Fruit fly (Drosophila melanogaster) whole organism, wandering third instar larva: ENCODE measurements around the gene CG11771.
A peak's percentile ranks its signal among the peaks of the same experiment; 100 is the strongest.

Experiments used
- Abd-B ChIP-seq: fragments of >200 bp; optimal IDR thresholded peaks from 2 replicates; lab custom pipeline; 2017; ENCODE audit warnings: missing biosample characterization, missing genetic modification characterization
- CG32264 ChIP-seq: fragments of 200-800 bp; sonication (Bioruptor generic); optimal IDR thresholded peaks from 2 replicates; lab custom pipeline; 2016; ENCODE audit warnings: missing biosample characterization, missing genetic modification characterization
- CG9705 ChIP-seq: fragments of 200-800 bp; sonication (Bioruptor generic); optimal IDR thresholded peaks from 2 replicates; lab custom pipeline; 2018; ENCODE audit warnings: missing biosample characterization, mild to moderate bottlenecking, missing genetic modification characterization
- CrebA ChIP-seq: fragments of 200-800 bp; sonication (Bioruptor generic); optimal IDR thresholded peaks from 2 replicates; lab custom pipeline; 2016; ENCODE audit warnings: missing biosample characterization, mild to moderate bottlenecking, missing genetic modification characterization, borderline replicate concordance
- Dfd ChIP-seq: fragments of >200 bp; optimal IDR thresholded peaks from 2 replicates; lab custom pipeline; 2017; ENCODE audit warnings: missing biosample characterization, missing genetic modification characterization
- Dif ChIP-seq: fragments of 200-275, 200-300 bp; sonication (Bioruptor generic); optimal IDR thresholded peaks from 2 replicates; lab custom pipeline; 2018; ENCODE audit warnings: missing biosample characterization, missing genetic modification characterization; ENCODE audit not compliant: partially characterized antibody
- GATAd ChIP-seq: sonication (Bioruptor generic); optimal IDR thresholded peaks from 2 replicates; lab custom pipeline; 2016; ENCODE audit warnings: missing biosample characterization, missing genetic modification characterization
- Hnf4 ChIP-seq: fragments of 200-800 bp; sonication (Bioruptor generic); optimal IDR thresholded peaks from 2 replicates; lab custom pipeline; 2016; ENCODE audit warnings: missing biosample characterization, mild to moderate bottlenecking, missing genetic modification characterization
- Hr78 ChIP-seq: fragments of >200 bp; optimal IDR thresholded peaks from 2 replicates; lab custom pipeline; 2017; ENCODE audit warnings: missing biosample characterization, missing genetic modification characterization
- Hr83 ChIP-seq: fragments of 200-300 bp; sonication (Bioruptor generic); optimal IDR thresholded peaks from 2 replicates; lab custom pipeline; 2016; ENCODE audit warnings: missing biosample characterization, mild to moderate bottlenecking, missing genetic modification characterization, moderate library complexity; ENCODE audit not compliant: poor library complexity, severe bottlenecking
- Jra ChIP-seq: sonication (Bioruptor generic); optimal IDR thresholded peaks from 2 replicates; lab custom pipeline; 2016; ENCODE audit warnings: missing biosample characterization, missing genetic modification characterization
- Mio ChIP-seq: sonication (Bioruptor generic); optimal IDR thresholded peaks from 2 replicates; lab custom pipeline; 2016; ENCODE audit warnings: missing biosample characterization, missing genetic modification characterization
- Myc ChIP-seq: fragments of >200 bp; optimal IDR thresholded peaks from 2 replicates; lab custom pipeline; 2017
- N ChIP-seq: fragments of >200 bp; optimal IDR thresholded peaks from 2 replicates; lab custom pipeline; 2018; ENCODE audit warnings: missing biosample characterization, missing external identifiers, missing genetic modification characterization
- Rel ChIP-seq, 2 experiments: fragments of 200-800 bp; sonication (Bioruptor generic) in 1 of 2; optimal IDR thresholded peaks; 2 replicates in 1 of 2; 3 replicates in 1 of 2; lab custom pipeline; 2016 to 2019; ENCODE audit warnings: mild to moderate bottlenecking in 2 of 2, missing biosample characterization in 2 of 2, missing genetic modification characterization in 2 of 2, moderate library complexity in 1 of 2
- Sp1 ChIP-seq: fragments of 200-800 bp; sonication (Bioruptor generic); optimal IDR thresholded peaks from 3 replicates; lab custom pipeline; 2019; ENCODE audit warnings: missing biosample characterization, mild to moderate bottlenecking, missing genetic modification characterization, moderate library complexity
- Vsx2 ChIP-seq: fragments of 200-300, 225-300 bp; sonication (Bioruptor generic); optimal IDR thresholded peaks from 2 replicates; lab custom pipeline; 2018; ENCODE audit warnings: missing biosample characterization, missing genetic modification characterization; ENCODE audit not compliant: partially characterized antibody
- br ChIP-seq: fragments of 200-800 bp; sonication (Bioruptor generic); optimal IDR thresholded peaks from 2 replicates; lab custom pipeline; 2016; ENCODE audit warnings: missing biosample characterization, missing genetic modification characterization
- brk ChIP-seq: fragments of 200-800 bp; sonication (Bioruptor generic); optimal IDR thresholded peaks from 2 replicates; lab custom pipeline; 2016; ENCODE audit warnings: missing biosample characterization, mild to moderate bottlenecking, missing genetic modification characterization
- dl ChIP-seq, 2 experiments: fragments of 175-275, 200-275 bp in 1 of 2; fragments of 200-275 bp in 1 of 2; sonication (Bioruptor generic); optimal IDR thresholded peaks; lab custom pipeline; 2018; ENCODE audit warnings: mild to moderate bottlenecking in 2 of 2, missing biosample characterization in 2 of 2, missing genetic modification characterization in 2 of 2, moderate library complexity in 2 of 2; ENCODE audit not compliant: partially characterized antibody in 2 of 2, insufficient read depth in 1 of 2
- dmrt93B ChIP-seq: fragments of 200-800 bp; sonication (Bioruptor generic); optimal IDR thresholded peaks from 2 replicates; lab custom pipeline; 2018; ENCODE audit warnings: missing biosample characterization, mild to moderate bottlenecking, missing genetic modification characterization
- dsf ChIP-seq: sonication (Bioruptor generic); optimal IDR thresholded peaks from 2 replicates; lab custom pipeline; 2016; ENCODE audit warnings: missing biosample characterization, missing genetic modification characterization, borderline replicate concordance
- ey ChIP-seq: fragments of 200-800 bp; sonication (Bioruptor generic); optimal IDR thresholded peaks from 2 replicates; lab custom pipeline; 2016; ENCODE audit warnings: missing biosample characterization, missing genetic modification characterization
- fru ChIP-seq: fragments of 200-800 bp; sonication (Bioruptor generic); optimal IDR thresholded peaks from 3 replicates; lab custom pipeline; 2016; ENCODE audit warnings: missing biosample characterization, mild to moderate bottlenecking, missing genetic modification characterization
- h ChIP-seq: fragments of 200-800 bp; sonication (Bioruptor generic); optimal IDR thresholded peaks from 3 replicates; lab custom pipeline; 2016; ENCODE audit warnings: missing biosample characterization, mild to moderate bottlenecking, missing genetic modification characterization
- jim ChIP-seq: fragments of 175-275, 200-325 bp; sonication (Bioruptor generic); optimal IDR thresholded peaks from 2 replicates; lab custom pipeline; 2016; ENCODE audit warnings: missing biosample characterization, mild to moderate bottlenecking, missing genetic modification characterization
- lola ChIP-seq: fragments of >200 bp; optimal IDR thresholded peaks from 2 replicates; lab custom pipeline; 2017; ENCODE audit warnings: missing biosample characterization, missing genetic modification characterization
- pan ChIP-seq: fragments of >200 bp; optimal IDR thresholded peaks from 2 replicates; lab custom pipeline; 2017
- psq ChIP-seq: fragments of 200-800 bp; sonication (Bioruptor generic); optimal IDR thresholded peaks from 3 replicates; lab custom pipeline; 2017; ENCODE audit warnings: missing biosample characterization, mild to moderate bottlenecking, missing genetic modification characterization, moderate library complexity
- rgr ChIP-seq: fragments of 200-800 bp; sonication (Bioruptor generic); optimal IDR thresholded peaks from 3 replicates; lab custom pipeline; 2016; ENCODE audit warnings: missing biosample characterization, mild to moderate bottlenecking, missing genetic modification characterization
- sage ChIP-seq: fragments of 200-800 bp; sonication (Bioruptor generic); optimal IDR thresholded peaks from 2 replicates; lab custom pipeline; 2016; ENCODE audit warnings: missing biosample characterization, mild to moderate bottlenecking, missing genetic modification characterization
- sv ChIP-seq: fragments of 200-800 bp; sonication (Bioruptor generic); optimal IDR thresholded peaks from 3 replicates; lab custom pipeline; 2016; ENCODE audit warnings: missing biosample characterization, missing genetic modification characterization
- tai ChIP-seq: sonication (Bioruptor generic); optimal IDR thresholded peaks from 2 replicates; lab custom pipeline; 2016; ENCODE audit warnings: missing biosample characterization, missing genetic modification characterization

CG11771 gene

DNA sequence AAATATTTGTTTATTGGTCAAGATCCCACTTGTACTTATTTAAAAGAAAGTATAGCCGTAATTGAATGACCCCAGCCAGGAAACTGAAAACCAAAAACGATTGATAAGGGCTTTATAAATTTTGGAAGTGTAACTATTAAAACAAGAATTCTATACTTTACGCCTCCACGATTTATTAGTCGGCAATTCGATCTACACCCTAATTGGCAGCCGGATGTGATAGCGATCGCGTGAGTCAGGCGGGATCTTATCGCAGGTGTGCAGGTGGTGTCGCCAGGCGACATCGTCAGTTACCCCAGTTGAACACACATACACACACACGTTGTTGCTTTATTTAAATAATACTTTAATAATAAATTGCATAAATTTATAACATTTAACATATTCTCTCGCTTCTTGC is 2.7 kb downstream of the CG11771 start:
- TF ChIP-seq N (no peak), dmrt93B (GFP tag; lab: Kevin White, UChicago) (no peak), Jra (no peak), brk (GFP tag; lab: Kevin White, UChicago) (no peak)

DNA sequence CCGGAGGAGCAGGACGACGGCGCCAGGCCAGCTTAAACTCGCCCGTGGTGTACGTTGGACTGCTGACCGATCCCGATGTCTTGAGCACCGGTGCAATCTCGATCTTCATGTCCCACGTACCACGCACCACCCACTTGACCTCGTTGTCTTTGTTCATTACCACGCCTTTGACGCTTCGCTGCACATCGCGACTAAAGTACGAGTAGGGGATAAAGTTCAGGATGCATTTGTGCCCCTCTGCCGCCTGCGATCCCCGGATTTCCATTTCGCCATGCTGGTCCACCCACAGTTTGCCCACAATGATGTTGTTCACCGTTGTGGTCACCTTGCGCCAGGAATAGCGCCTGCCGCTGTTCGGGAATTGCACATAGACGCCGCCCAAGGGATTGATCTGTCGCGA is 3.9 kb downstream of the CG11771 start:
- TF ChIP-seq jim (no peak), Abd-B (GFP tag; lab: Kevin White, UChicago) (no peak), Vsx2 (GFP tag; lab: Kevin White, UChicago) (no peak), Sp1 (GFP tag; lab: Kevin White, UChicago) (no peak), ey (no peak), h (GFP tag; lab: Kevin White, UChicago) (no peak), dl (GFP tag; optimal IDR thresholded peaks at IDR 0.05; lab: Kevin White, UChicago; ENCODE audit: insufficient read depth in 1 of 2, partially characterized antibody in 2 of 2) (no peak), psq (GFP tag; lab: Kevin White, UChicago) (no peak), dmrt93B (GFP tag; lab: Kevin White, UChicago) (no peak), CG32264 (GFP tag; lab: Kevin White, UChicago) (no peak), Jra (no peak), brk (GFP tag; lab: Kevin White, UChicago) (no peak), lola (GFP tag; lab: Kevin White, UChicago) (no peak), Hnf4 (GFP tag; lab: Kevin White, UChicago) (no peak), Myc (lab: Kevin White, UChicago) (no peak), Mio (GFP tag; lab: Kevin White, UChicago) (no peak), pan (lab: Kevin White, UChicago) (no peak), rgr (GFP tag; lab: Kevin White, UChicago) (no peak), CrebA (GFP tag; lab: Kevin White, UChicago) (no peak)
- TF ChIP-seq, all 38 proteins: peak for 0

DNA sequence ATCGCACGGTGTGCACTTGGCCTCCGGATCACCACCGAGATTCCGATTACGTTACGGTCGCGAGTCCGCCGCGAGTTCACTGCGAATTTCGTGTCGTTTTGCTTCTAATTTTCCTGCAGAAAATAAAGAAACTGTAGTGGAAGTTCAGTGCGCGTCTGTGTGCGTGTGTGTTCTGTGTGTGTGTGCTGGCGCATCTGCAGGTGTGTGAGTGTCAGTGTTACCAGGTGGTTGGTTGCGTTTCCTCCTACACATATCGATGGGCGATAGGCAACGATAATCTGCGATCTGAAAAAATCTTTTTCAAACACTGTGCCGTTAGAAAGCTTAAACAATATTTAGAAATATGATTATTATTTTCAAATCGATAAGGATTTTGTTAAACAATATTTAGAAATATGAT is 6.2 kb downstream of the CG11771 start, which contains the start of gene Osbp:
Osbp (minus strand) TSS at position 174 of the 400 bp plus-strand sequence.
- TF ChIP-seq N: peak; percentile 26
- no peak for TF ChIP-seq CrebA (GFP tag; lab: Kevin White, UChicago)
- no peak for TF ChIP-seq Hr78
- TF ChIP-seq jim: no peak
- no peak for TF ChIP-seq Mio (GFP tag; lab: Kevin White, UChicago)
- no peak for TF ChIP-seq sv (GFP tag; lab: Kevin White, UChicago)
- TF ChIP-seq Dfd: no peak
- TF ChIP-seq Hr83 (GFP tag; lab: Kevin White, UChicago): peak; percentile 44
- no peak for TF ChIP-seq rgr (GFP tag; lab: Kevin White, UChicago)
- no peak for TF ChIP-seq Abd-B (GFP tag; lab: Kevin White, UChicago)
- no peak for TF ChIP-seq fru (GFP tag; lab: Kevin White, UChicago)
- TF ChIP-seq ey: no peak
- no peak for TF ChIP-seq br
- no peak for TF ChIP-seq psq (GFP tag; lab: Kevin White, UChicago)
- no peak for TF ChIP-seq dmrt93B (GFP tag; lab: Kevin White, UChicago)
- no peak for TF ChIP-seq Hnf4 (GFP tag; lab: Kevin White, UChicago)
- no peak for TF ChIP-seq dl (GFP tag; optimal IDR thresholded peaks at IDR 0.05; lab: Kevin White, UChicago; ENCODE audit: insufficient read depth in 1 of 2, partially characterized antibody in 2 of 2)
- no peak for TF ChIP-seq sage (GFP tag; lab: Kevin White, UChicago)
- no peak for TF ChIP-seq Rel (GFP tag; optimal IDR thresholded peaks at IDR 0.05; lab: Kevin White, UChicago)
- peak; percentile 29 for TF ChIP-seq Rel (tag; optimal IDR thresholded peaks at IDR 0.05; lab: Kevin White, UChicago)
- no peak for TF ChIP-seq GATAd (GFP tag; lab: Kevin White, UChicago)
- TF ChIP-seq Dif (GFP tag; lab: Kevin White, UChicago): no peak
- TF ChIP-seq dsf (GFP tag; lab: Kevin White, UChicago): no peak
- TF ChIP-seq Myc (lab: Kevin White, UChicago): no peak
- no peak for TF ChIP-seq tai
- TF ChIP-seq CG9705 (GFP tag; lab: Kevin White, UChicago): peak; percentile 35
- no peak for TF ChIP-seq h (GFP tag; lab: Kevin White, UChicago)
- TF ChIP-seq Vsx2 (GFP tag; lab: Kevin White, UChicago): no peak
- TF ChIP-seq CG32264 (GFP tag; lab: Kevin White, UChicago): no peak
